Fruit fly (Drosophila melanogaster): ENCODE data around the gene CG9795.

dm6 chr3R:4307664-4308416 is 11.6 kb upstream of the CG9795 start, which contains the start of gene MP1:
- TF ChIP-seq CG10348 (GFP tag; IDR thresholded peaks at IDR 0.05), result no peak
- TF ChIP-seq fd96Ca (GFP tag; IDR thresholded peaks at IDR 0.05), result no peak
- TF ChIP-seq CG14655 (GFP tag; optimal IDR thresholded peaks at IDR 0.05), result no peak
- TF ChIP-seq CG9948 (tag; optimal IDR thresholded peaks at IDR 0.05), result no peak
- TF ChIP-seq Pif1A (GFP tag; optimal IDR thresholded peaks at IDR 0.05), result no peak
- no peak for TF ChIP-seq CG13204 (GFP tag; optimal IDR thresholded peaks at IDR 0.05)
- TF ChIP-seq EcR (GFP tag; optimal IDR thresholded peaks at IDR 0.05), result peak; percentile 80
- TF ChIP-seq CG15710 (tag; optimal IDR thresholded peaks at IDR 0.05), result no peak
- TF ChIP-seq Snoo (tag; optimal IDR thresholded peaks at IDR 0.05), result peak; percentile 23
- TF ChIP-seq CG8301 (tag; optimal IDR thresholded peaks at IDR 0.05), result no peak
- TF ChIP-seq CG34367 (tag; optimal IDR thresholded peaks at IDR 0.05), result no peak
- TF ChIP-seq Ets98B (GFP tag; IDR thresholded peaks at IDR 0.05), result no peak; the same call in 1 of the 2 replicates
